Worm (Caenorhabditis elegans) whole organism, L4/young adult: Measurements from ENCODE around the gene ZK792.1.

Experiments used
- dao-5 ChIP-seq: sonication (generic microtip); optimal IDR thresholded peaks from 2 replicates; lab custom pipeline; 2016; ENCODE audit warnings: missing genotype, missing genetic modification characterization, moderate library complexity, missing compliant biosample characterization
- him-1 ChIP-seq: sonication (generic microtip); optimal IDR thresholded peaks from 2 replicates; lab custom pipeline; 2016; ENCODE audit warnings: missing genotype, missing genetic modification reagents, missing genetic modification characterization, missing compliant biosample characterization

DNA sequence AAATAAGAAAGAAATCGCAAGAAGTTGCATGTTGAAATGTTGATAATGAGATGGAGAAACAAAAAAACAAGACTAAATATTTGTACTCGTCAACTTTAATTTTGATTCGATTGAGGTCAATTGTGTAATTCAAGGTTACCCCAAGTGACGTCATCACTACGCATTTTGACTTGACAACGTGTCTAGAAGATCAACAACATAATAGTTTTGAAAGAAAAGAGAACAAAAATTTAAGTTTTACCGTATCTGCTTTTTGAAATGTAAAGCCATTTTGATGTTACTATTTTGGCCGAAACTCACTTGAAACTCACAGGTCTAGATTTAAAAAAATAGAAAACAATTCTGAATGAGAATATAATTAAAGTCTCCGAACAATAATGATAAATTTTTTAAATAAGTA, 38.7 kb upstream of the ZK792.1 start, which contains the start of gene dsl-5:
- TF ChIP-seq him-1 (tag; lab: Kevin White, UChicago) (no peak), dao-5 (tag; lab: Kevin White, UChicago) (no peak)
